Fruit fly (Drosophila melanogaster) whole organism, wandering third instar larva: ENCODE results near the gene CG33912.

Source experiments
- Abd-B ChIP-seq: fragments of >200 bp; optimal IDR thresholded peaks from 2 replicates; lab custom pipeline; 2017; ENCODE audit warnings: missing biosample characterization, missing genetic modification characterization
- CG32264 ChIP-seq: fragments of 200-800 bp; sonication (Bioruptor generic); optimal IDR thresholded peaks from 2 replicates; lab custom pipeline; 2016; ENCODE audit warnings: missing biosample characterization, missing genetic modification characterization
- CG9705 ChIP-seq: fragments of 200-800 bp; sonication (Bioruptor generic); optimal IDR thresholded peaks from 2 replicates; lab custom pipeline; 2018; ENCODE audit warnings: missing biosample characterization, mild to moderate bottlenecking, missing genetic modification characterization
- CrebA ChIP-seq: fragments of 200-800 bp; sonication (Bioruptor generic); optimal IDR thresholded peaks from 2 replicates; lab custom pipeline; 2016; ENCODE audit warnings: missing biosample characterization, mild to moderate bottlenecking, missing genetic modification characterization, borderline replicate concordance
- Dif ChIP-seq: fragments of 200-275, 200-300 bp; sonication (Bioruptor generic); optimal IDR thresholded peaks from 2 replicates; lab custom pipeline; 2018; ENCODE audit warnings: missing biosample characterization, missing genetic modification characterization; ENCODE audit not compliant: partially characterized antibody
- GATAd ChIP-seq: sonication (Bioruptor generic); optimal IDR thresholded peaks from 2 replicates; lab custom pipeline; 2016; ENCODE audit warnings: missing biosample characterization, missing genetic modification characterization
- HLH106 ChIP-seq: fragments of 200-800 bp; optimal IDR thresholded peaks from 3 replicates; lab custom pipeline; 2019; ENCODE audit warnings: missing biosample characterization, mild to moderate bottlenecking, missing genetic modification characterization, moderate library complexity
- Hnf4 ChIP-seq: fragments of 200-800 bp; sonication (Bioruptor generic); optimal IDR thresholded peaks from 2 replicates; lab custom pipeline; 2016; ENCODE audit warnings: missing biosample characterization, mild to moderate bottlenecking, missing genetic modification characterization
- Hr78 ChIP-seq: fragments of >200 bp; optimal IDR thresholded peaks from 2 replicates; lab custom pipeline; 2017; ENCODE audit warnings: missing biosample characterization, missing genetic modification characterization
- Hr83 ChIP-seq: fragments of 200-300 bp; sonication (Bioruptor generic); optimal IDR thresholded peaks from 2 replicates; lab custom pipeline; 2016; ENCODE audit warnings: missing biosample characterization, mild to moderate bottlenecking, missing genetic modification characterization, moderate library complexity; ENCODE audit not compliant: poor library complexity, severe bottlenecking
- Jra ChIP-seq: sonication (Bioruptor generic); optimal IDR thresholded peaks from 2 replicates; lab custom pipeline; 2016; ENCODE audit warnings: missing biosample characterization, missing genetic modification characterization
- Mio ChIP-seq: sonication (Bioruptor generic); optimal IDR thresholded peaks from 2 replicates; lab custom pipeline; 2016; ENCODE audit warnings: missing biosample characterization, missing genetic modification characterization
- Myc ChIP-seq: fragments of >200 bp; optimal IDR thresholded peaks from 2 replicates; lab custom pipeline; 2017
- Rel ChIP-seq, 2 experiments: fragments of 200-800 bp; sonication (Bioruptor generic) in 1 of 2; optimal IDR thresholded peaks; 2 replicates in 1 of 2; 3 replicates in 1 of 2; lab custom pipeline; 2016 to 2019; ENCODE audit warnings: mild to moderate bottlenecking in 2 of 2, missing biosample characterization in 2 of 2, missing genetic modification characterization in 2 of 2, moderate library complexity in 1 of 2
- Sp1 ChIP-seq: fragments of 200-800 bp; sonication (Bioruptor generic); optimal IDR thresholded peaks from 3 replicates; lab custom pipeline; 2019; ENCODE audit warnings: missing biosample characterization, mild to moderate bottlenecking, missing genetic modification characterization, moderate library complexity
- Vsx2 ChIP-seq: fragments of 200-300, 225-300 bp; sonication (Bioruptor generic); optimal IDR thresholded peaks from 2 replicates; lab custom pipeline; 2018; ENCODE audit warnings: missing biosample characterization, missing genetic modification characterization; ENCODE audit not compliant: partially characterized antibody
- br ChIP-seq: fragments of 200-800 bp; sonication (Bioruptor generic); optimal IDR thresholded peaks from 2 replicates; lab custom pipeline; 2016; ENCODE audit warnings: missing biosample characterization, missing genetic modification characterization
- brk ChIP-seq: fragments of 200-800 bp; sonication (Bioruptor generic); optimal IDR thresholded peaks from 2 replicates; lab custom pipeline; 2016; ENCODE audit warnings: missing biosample characterization, mild to moderate bottlenecking, missing genetic modification characterization
- dl ChIP-seq, 2 experiments: fragments of 175-275, 200-275 bp in 1 of 2; fragments of 200-275 bp in 1 of 2; sonication (Bioruptor generic); optimal IDR thresholded peaks; lab custom pipeline; 2018; ENCODE audit warnings: mild to moderate bottlenecking in 2 of 2, missing biosample characterization in 2 of 2, missing genetic modification characterization in 2 of 2, moderate library complexity in 2 of 2; ENCODE audit not compliant: partially characterized antibody in 2 of 2, insufficient read depth in 1 of 2
- dmrt93B ChIP-seq: fragments of 200-800 bp; sonication (Bioruptor generic); optimal IDR thresholded peaks from 2 replicates; lab custom pipeline; 2018; ENCODE audit warnings: missing biosample characterization, mild to moderate bottlenecking, missing genetic modification characterization
- dsf ChIP-seq: sonication (Bioruptor generic); optimal IDR thresholded peaks from 2 replicates; lab custom pipeline; 2016; ENCODE audit warnings: missing biosample characterization, missing genetic modification characterization, borderline replicate concordance
- ey ChIP-seq: fragments of 200-800 bp; sonication (Bioruptor generic); optimal IDR thresholded peaks from 2 replicates; lab custom pipeline; 2016; ENCODE audit warnings: missing biosample characterization, missing genetic modification characterization
- fru ChIP-seq: fragments of 200-800 bp; sonication (Bioruptor generic); optimal IDR thresholded peaks from 3 replicates; lab custom pipeline; 2016; ENCODE audit warnings: missing biosample characterization, mild to moderate bottlenecking, missing genetic modification characterization
- h ChIP-seq: fragments of 200-800 bp; sonication (Bioruptor generic); optimal IDR thresholded peaks from 3 replicates; lab custom pipeline; 2016; ENCODE audit warnings: missing biosample characterization, mild to moderate bottlenecking, missing genetic modification characterization
- jim ChIP-seq: fragments of 175-275, 200-325 bp; sonication (Bioruptor generic); optimal IDR thresholded peaks from 2 replicates; lab custom pipeline; 2016; ENCODE audit warnings: missing biosample characterization, mild to moderate bottlenecking, missing genetic modification characterization
- psq ChIP-seq: fragments of 200-800 bp; sonication (Bioruptor generic); optimal IDR thresholded peaks from 3 replicates; lab custom pipeline; 2017; ENCODE audit warnings: missing biosample characterization, mild to moderate bottlenecking, missing genetic modification characterization, moderate library complexity
- rgr ChIP-seq: fragments of 200-800 bp; sonication (Bioruptor generic); optimal IDR thresholded peaks from 3 replicates; lab custom pipeline; 2016; ENCODE audit warnings: missing biosample characterization, mild to moderate bottlenecking, missing genetic modification characterization
- sage ChIP-seq: fragments of 200-800 bp; sonication (Bioruptor generic); optimal IDR thresholded peaks from 2 replicates; lab custom pipeline; 2016; ENCODE audit warnings: missing biosample characterization, mild to moderate bottlenecking, missing genetic modification characterization
- sv ChIP-seq: fragments of 200-800 bp; sonication (Bioruptor generic); optimal IDR thresholded peaks from 3 replicates; lab custom pipeline; 2016; ENCODE audit warnings: missing biosample characterization, missing genetic modification characterization
- tai ChIP-seq: sonication (Bioruptor generic); optimal IDR thresholded peaks from 2 replicates; lab custom pipeline; 2016; ENCODE audit warnings: missing biosample characterization, missing genetic modification characterization
- usp ChIP-seq: fragments of >200 bp; optimal IDR thresholded peaks from 2 replicates; lab custom pipeline; 2017; ENCODE audit warnings: missing biosample characterization, missing genetic modification characterization
- woc ChIP-seq: sonication (Bioruptor generic); optimal IDR thresholded peaks from 2 replicates; lab custom pipeline; 2016; ENCODE audit warnings: missing biosample characterization, mild to moderate bottlenecking, missing genetic modification characterization

CG33912 gene

DNA sequence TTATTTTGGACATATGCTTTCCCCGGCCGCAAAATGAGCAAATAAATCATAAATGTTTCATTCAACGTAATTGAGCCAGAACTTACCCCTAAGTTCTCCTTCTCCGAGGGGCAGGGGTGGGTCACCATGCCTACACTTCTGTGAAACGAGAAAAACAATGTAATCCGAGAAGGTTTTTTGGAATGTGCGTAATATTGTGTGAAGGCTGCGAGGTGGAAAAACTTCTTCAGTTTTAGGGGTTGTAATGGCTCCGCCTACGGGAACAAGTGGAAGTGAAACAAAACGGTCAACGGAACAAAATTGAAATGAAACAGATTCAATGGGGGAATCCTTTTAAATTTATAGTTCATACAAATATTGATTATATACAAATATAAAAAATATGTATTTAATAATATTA is 41.3 kb upstream of the CG33912 start:
- TF ChIP-seq usp (GFP tag; lab: Kevin White, UChicago) (no peak), sage (GFP tag; lab: Kevin White, UChicago) (no peak), br (GFP tag; lab: Kevin White, UChicago) (no peak), tai (no peak), h (GFP tag; lab: Kevin White, UChicago) (no peak)

DNA sequence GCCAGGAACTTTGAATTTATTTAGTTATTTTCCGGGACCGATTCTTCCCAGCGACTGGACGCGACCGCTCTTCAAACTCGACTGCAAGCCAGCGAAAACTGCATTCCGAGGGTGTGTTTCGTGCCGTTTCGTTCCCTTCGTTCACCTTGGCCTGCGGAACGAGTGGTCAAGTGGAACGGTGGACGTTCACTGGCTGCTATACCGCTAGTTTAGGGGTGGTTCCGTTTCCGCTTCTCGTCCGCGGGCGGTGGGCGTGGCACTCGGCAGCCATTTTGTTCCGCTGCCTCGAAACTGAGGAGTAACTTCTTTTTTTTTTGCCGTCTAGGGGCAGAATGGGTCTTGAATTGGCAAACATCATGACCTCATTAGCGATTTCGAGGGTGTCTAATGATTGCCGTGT is 37.2 kb upstream of the CG33912 start, which contains the start of gene Six4:
TSS of gene Six4 (minus strand) at position 85 of the 400 bp plus-strand sequence.
- TF ChIP-seq CG32264 (no peak), Abd-B (GFP tag; lab: Kevin White, UChicago) (no peak), woc (GFP tag; lab: Kevin White, UChicago) (no peak), dmrt93B (GFP tag; lab: Kevin White, UChicago) (no peak), jim (no peak), HLH106 (tag; lab: Kevin White, UChicago) (no peak), br (GFP tag; lab: Kevin White, UChicago) (no peak), Myc (lab: Kevin White, UChicago) (no peak), CrebA (GFP tag; lab: Kevin White, UChicago) (no peak), Mio (no peak), Jra (GFP tag; lab: Kevin White, UChicago) (no peak), fru (GFP tag; lab: Kevin White, UChicago) (no peak), Sp1 (GFP tag; lab: Kevin White, UChicago) (no peak), psq (no peak), Vsx2 (GFP tag; lab: Kevin White, UChicago) (no peak), usp (GFP tag; lab: Kevin White, UChicago) (no peak), h (GFP tag; lab: Kevin White, UChicago) (no peak), CG9705 (GFP tag; lab: Kevin White, UChicago) (no peak), ey (GFP tag; lab: Kevin White, UChicago) (no peak), Rel (GFP tag; optimal IDR thresholded peaks at IDR 0.05; lab: Kevin White, UChicago) (no peak), Rel (tag; optimal IDR thresholded peaks at IDR 0.05; lab: Kevin White, UChicago) (no peak)

- no peak for TF ChIP-seq tai
- TF ChIP-seq, all 38 proteins: peak for 0
Observed at dm6 chr3L:20789299-20789698, 33.8 kb upstream of the CG33912 start.

DNA sequence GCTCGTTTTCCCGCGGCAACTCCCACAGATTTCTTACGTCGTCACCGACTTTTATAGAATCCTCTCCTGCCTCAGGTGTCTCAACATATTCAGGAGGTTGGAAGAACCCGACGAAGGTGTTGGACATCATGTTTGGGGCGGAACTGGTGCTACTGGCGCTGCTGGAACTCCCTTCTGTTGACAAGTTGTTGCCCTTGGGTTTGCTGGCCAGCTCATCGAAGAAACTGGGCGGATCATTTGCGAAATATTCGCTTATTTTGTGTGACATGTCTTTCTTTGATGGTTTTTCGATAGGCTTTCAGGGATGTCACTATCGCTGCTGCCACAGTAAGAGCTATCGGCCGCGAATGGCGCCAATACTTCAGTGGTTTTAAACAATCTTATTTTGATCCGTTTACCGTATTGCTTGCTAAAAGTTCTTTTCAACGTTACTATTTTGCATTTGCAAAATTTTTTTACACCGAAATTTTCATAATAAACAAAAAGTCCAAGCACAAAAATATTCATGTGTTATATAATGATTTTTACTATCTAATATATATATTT is 32.4 kb upstream of the CG33912 start, which contains the start of gene CG11396:
TSS of gene CG11396 (minus strand) at position 303 of the 546 bp plus-strand sequence.
- no peak for TF ChIP-seq dl (GFP tag; optimal IDR thresholded peaks at IDR 0.05; lab: Kevin White, UChicago; ENCODE audit: insufficient read depth in 1 of 2, partially characterized antibody in 2 of 2)
- TF ChIP-seq CG32264: no peak
- no peak for TF ChIP-seq h (GFP tag; lab: Kevin White, UChicago)
- peak; percentile 74 for TF ChIP-seq Hr83 (GFP tag; lab: Kevin White, UChicago)
- TF ChIP-seq Dif (GFP tag; lab: Kevin White, UChicago): no peak
- TF ChIP-seq rgr: no peak

dm6 chr3L:20785742-20786427 is 30.4 kb upstream of the CG33912 start, which contains the start of gene Pcif1:
Pcif1 (minus strand) TSS chr3L:20786197.
- TF ChIP-seq ey (GFP tag; lab: Kevin White, UChicago) (no peak), Hr78 (no peak), Rel (GFP tag; optimal IDR thresholded peaks at IDR 0.05; lab: Kevin White, UChicago) (peak; percentile 41), Rel (tag; optimal IDR thresholded peaks at IDR 0.05; lab: Kevin White, UChicago) (no peak), HLH106 (tag; lab: Kevin White, UChicago) (peak; percentile 17), GATAd (no peak), sage (GFP tag; lab: Kevin White, UChicago) (peak; percentile 44), dsf (peak; percentile 59), CG9705 (GFP tag; lab: Kevin White, UChicago) (peak; percentile 2), dmrt93B (GFP tag; lab: Kevin White, UChicago) (no peak), Hr83 (GFP tag; lab: Kevin White, UChicago) (peak; percentile 54), CrebA (GFP tag; lab: Kevin White, UChicago) (no peak), tai (no peak), sv (GFP tag; lab: Kevin White, UChicago) (peak; percentile 16), Hnf4 (peak; percentile 72), Mio (no peak), rgr (no peak), Abd-B (GFP tag; lab: Kevin White, UChicago) (no peak), Vsx2 (GFP tag; lab: Kevin White, UChicago) (no peak), CG32264 (peak; percentile 11), Sp1 (GFP tag; lab: Kevin White, UChicago) (no peak), brk (GFP tag; lab: Kevin White, UChicago) (peak; percentile 83), woc (GFP tag; lab: Kevin White, UChicago) (peak; percentile 13), h (GFP tag; lab: Kevin White, UChicago) (peak; percentile 50), dl (GFP tag; optimal IDR thresholded peaks at IDR 0.05; lab: Kevin White, UChicago; ENCODE audit: insufficient read depth in 1 of 2, partially characterized antibody in 2 of 2) (no peak), fru (GFP tag; lab: Kevin White, UChicago) (no peak)
